Worm (Caenorhabditis elegans) whole organism, L2 larva: Measurements from ENCODE around the gene F14B8.6.
A peak's percentile ranks its signal among the peaks of the same experiment; 100 is the strongest.

Experiments used
- F13H6.1 ChIP-seq: sonication (generic microtip); optimal IDR thresholded peaks from 2 replicates; lab custom pipeline; 2016; ENCODE audit warnings: missing genetic modification characterization, missing compliant biosample characterization
- ama-1 ChIP-seq: fragments of 150-350 bp; optimal IDR thresholded peaks from 2 replicates; lab custom pipeline; 2018; ENCODE audit warnings: inconsistent platforms
- ceh-16 ChIP-seq: fragments of 150-350 bp; optimal IDR thresholded peaks from 2 replicates; lab custom pipeline; 2014; ENCODE audit warnings: missing biosample characterization, missing genetic modification characterization
- egl-27 ChIP-seq: sonication (generic microtip); optimal IDR thresholded peaks from 3 replicates; lab custom pipeline; 2017; ENCODE audit warnings: missing biosample characterization, missing genetic modification reagents, missing genetic modification characterization
- elt-3 ChIP-seq: sonication (generic microtip); optimal IDR thresholded peaks from 2 replicates; lab custom pipeline; 2017; ENCODE audit warnings: missing biosample characterization, missing genetic modification characterization
- fos-1 ChIP-seq: fragments of 150-350 bp; optimal IDR thresholded peaks from 2 replicates; lab custom pipeline; 2014; ENCODE audit warnings: missing biosample characterization, missing genetic modification characterization
- lin-39 ChIP-seq: fragments of 150-350 bp; optimal IDR thresholded peaks from 2 replicates; lab custom pipeline; 2014; ENCODE audit warnings: missing biosample characterization, missing genetic modification reagents, missing genetic modification characterization
- lsy-2 ChIP-seq, 2 experiments: fragments of 150-350 bp in 1 of 2; sonication (generic microtip) in 1 of 2; optimal IDR thresholded peaks; 2 replicates each; lab custom pipeline; 2014 to 2017; ENCODE audit warnings: missing biosample characterization in 2 of 2, missing genetic modification characterization in 2 of 2
- mdl-1 ChIP-seq, 2 experiments: fragments of 150-350 bp in 1 of 2; sonication (generic microtip) in 1 of 2; optimal IDR thresholded peaks; 2 replicates each; lab custom pipeline; 2017; ENCODE audit warnings: missing biosample characterization in 2 of 2, missing genetic modification characterization in 2 of 2
- nhr-77 ChIP-seq: fragments of 150-350 bp; optimal IDR thresholded peaks from 2 replicates; lab custom pipeline; 2014; ENCODE audit warnings: missing biosample characterization, missing genetic modification characterization
- skn-1 ChIP-seq: sonication (generic microtip); optimal IDR thresholded peaks from 2 replicates; lab custom pipeline; 2017; ENCODE audit warnings: missing biosample characterization, missing genetic modification characterization
- snpc-4 ChIP-seq: fragments of 150-350 bp; optimal IDR thresholded peaks from 2 replicates; lab custom pipeline; 2014; ENCODE audit warnings: missing biosample characterization, missing genetic modification characterization
- zag-1 ChIP-seq: fragments of 150-350 bp; optimal IDR thresholded peaks from 2 replicates; lab custom pipeline; 2014; ENCODE audit warnings: missing biosample characterization, missing genetic modification characterization
- ztf-1 ChIP-seq: fragments of 200-800 bp; sonication (Bioruptor generic); conservative IDR thresholded peaks from 2 replicates; pipeline ENCODE4 v1.3.6; 2022; ENCODE audit warnings: missing genetic modification characterization, missing compliant biosample characterization

ce11 chrX:6905581-6905980, 26.6 kb downstream of the F14B8.6 start:
- TF ChIP-seq mdl-1 (tag; optimal IDR thresholded peaks at IDR 0.05; lab: Kevin White, UChicago) (no peak), lsy-2 (tag; optimal IDR thresholded peaks at IDR 0.05; lab: Kevin White, UChicago) (no peak), skn-1 (tag; lab: Kevin White, UChicago) (no peak), F13H6.1 (tag; lab: Kevin White, UChicago) (peak; percentile 47), egl-27 (tag; lab: Kevin White, UChicago) (no peak), snpc-4 (no peak), ama-1 (lab: Kevin White, UChicago) (no peak), nhr-77 (tag; lab: Kevin White, UChicago) (no peak), fos-1 (tag; lab: Kevin White, UChicago) (peak; percentile 67), elt-3 (tag; lab: Kevin White, UChicago) (no peak), zag-1 (no peak), lin-39 (tag; lab: Kevin White, UChicago) (no peak), ceh-16 (tag; lab: Kevin White, UChicago) (no peak), ztf-1 (no peak)
